Fruit fly (Drosophila melanogaster) whole organism, embryonic: ENCODE results near the gene Rab3-GEF.

Source experiments
- Adf1 ChIP-seq: fragments of 200-800 bp; sonication (Bioruptor generic); IDR thresholded peaks from 2 replicates; pipeline ENCODE4 v1.3.6; 2022; ENCODE audit warnings: missing biosample characterization, missing genetic modification characterization
- Atf-2 ChIP-seq: fragments of 200-800 bp; sonication (Bioruptor generic); optimal IDR thresholded peaks from 2 replicates; lab custom pipeline; 2016; ENCODE audit warnings: missing biosample characterization, missing genetic modification characterization
- Awh ChIP-seq: fragments of 200-800 bp; sonication (Bioruptor generic); IDR thresholded peaks from 2 replicates; pipeline ENCODE4, ENCODE4 v1.3.6; 2022; ENCODE audit warnings: missing biosample characterization, missing genetic modification characterization
- CG10267 ChIP-seq: fragments of 200-800 bp; sonication (Bioruptor generic); optimal IDR thresholded peaks from 2 replicates; lab custom pipeline; 2018; ENCODE audit warnings: missing biosample characterization, mild to moderate bottlenecking, missing genetic modification characterization, moderate library complexity
- CG10462 ChIP-seq: fragments of 200-800 bp; sonication (Bioruptor generic); optimal IDR thresholded peaks from 2 replicates; lab custom pipeline; 2016; ENCODE audit warnings: missing biosample characterization, missing genetic modification characterization
- CG12769 ChIP-seq: fragments of 200-800 bp; sonication (Bioruptor generic); optimal IDR thresholded peaks from 2 replicates; lab custom pipeline; 2019; ENCODE audit warnings: missing biosample characterization, mild to moderate bottlenecking, missing genetic modification characterization, moderate library complexity
- CG15269 ChIP-seq: fragments of 200-800 bp; sonication (Bioruptor generic); optimal IDR thresholded peaks from 2 replicates; lab custom pipeline; 2018; ENCODE audit warnings: missing biosample characterization, mild to moderate bottlenecking, missing genetic modification characterization, moderate library complexity
- CG17802 ChIP-seq: fragments of 200-800 bp; sonication (Bioruptor generic); optimal IDR thresholded peaks from 2 replicates; lab custom pipeline; 2018; ENCODE audit warnings: missing biosample characterization, mild to moderate bottlenecking, missing genetic modification characterization, moderate library complexity
- CG2712 ChIP-seq: fragments of 200-800 bp; optimal IDR thresholded peaks from 3 replicates; lab custom pipeline; 2019; ENCODE audit warnings: missing biosample characterization, mild to moderate bottlenecking, missing genetic modification characterization, moderate library complexity
- CG3163 ChIP-seq: fragments of 200-800 bp; sonication (Bioruptor generic); optimal IDR thresholded peaks from 3 replicates; lab custom pipeline; 2016; ENCODE audit warnings: missing biosample characterization, missing genetic modification characterization
- CG33557 ChIP-seq: fragments of 200-800 bp; sonication (Bioruptor generic); optimal IDR thresholded peaks from 2 replicates; lab custom pipeline; 2019; ENCODE audit warnings: missing biosample characterization, mild to moderate bottlenecking, missing genetic modification characterization, moderate library complexity
- CG34376 ChIP-seq: fragments of 200-800 bp; sonication (Bioruptor generic); optimal IDR thresholded peaks from 2 replicates; lab custom pipeline; 2018; ENCODE audit warnings: missing biosample characterization, mild to moderate bottlenecking, missing genetic modification characterization
- CG4282 ChIP-seq: fragments of 200-800 bp; sonication (Bioruptor generic); optimal IDR thresholded peaks from 2 replicates; lab custom pipeline; 2016; ENCODE audit warnings: missing biosample characterization, missing genetic modification characterization
- CG4424 ChIP-seq: fragments of 200-800 bp; sonication (Bioruptor generic); optimal IDR thresholded peaks from 3 replicates; lab custom pipeline; 2016; ENCODE audit warnings: missing biosample characterization, missing genetic modification characterization
- CG6791 ChIP-seq: fragments of 200-800 bp; sonication (Bioruptor generic); IDR thresholded peaks from 3 replicates; pipeline ENCODE4 v1.3.6; 2022; ENCODE audit warnings: missing biosample characterization, missing genetic modification characterization; ENCODE audit not compliant: partially characterized antibody
- CG7357 ChIP-seq: fragments of 200-800 bp; sonication (Bioruptor generic); IDR thresholded peaks from 3 replicates; pipeline ENCODE4 v1.3.6; 2022; ENCODE audit warnings: missing biosample characterization, missing genetic modification characterization
- CG8281 ChIP-seq: fragments of 200-800 bp; sonication (Bioruptor generic); optimal IDR thresholded peaks from 2 replicates; lab custom pipeline; 2018; ENCODE audit warnings: missing biosample characterization, mild to moderate bottlenecking, missing genetic modification characterization, moderate library complexity
- CG8290 ChIP-seq, 3 experiments: fragments of 200-800 bp; sonication (Bioruptor generic); optimal IDR thresholded peaks; 2 replicates each; lab custom pipeline; 2016 to 2019; ENCODE audit warnings: missing biosample characterization in 3 of 3, missing genetic modification characterization in 3 of 3, mild to moderate bottlenecking in 2 of 3, moderate library complexity in 1 of 3
- CG8388 ChIP-seq: fragments of 200-800 bp; sonication (Bioruptor generic); optimal IDR thresholded peaks from 2 replicates; lab custom pipeline; 2019; ENCODE audit warnings: missing biosample characterization, mild to moderate bottlenecking, missing genetic modification characterization, moderate library complexity
- CG9817 ChIP-seq: fragments of 200-800 bp; sonication (Bioruptor generic); optimal IDR thresholded peaks from 2 replicates; lab custom pipeline; 2018; ENCODE audit warnings: missing biosample characterization, mild to moderate bottlenecking, missing genetic modification characterization, moderate library complexity
- CG9876 ChIP-seq: fragments of 200-800 bp; sonication (Bioruptor generic); optimal IDR thresholded peaks from 2 replicates; lab custom pipeline; 2016; ENCODE audit warnings: missing biosample characterization, missing genetic modification characterization
- Hand ChIP-seq: fragments of 200-800 bp; sonication (Bioruptor generic); optimal IDR thresholded peaks from 2 replicates; lab custom pipeline; 2017; ENCODE audit warnings: mild to moderate bottlenecking, missing biosample characterization, missing genetic modification reagents, missing genetic modification characterization
- PHDP ChIP-seq: fragments of 200-800 bp; sonication (Bioruptor generic); optimal IDR thresholded peaks from 3 replicates; lab custom pipeline; 2018; ENCODE audit warnings: missing biosample characterization, mild to moderate bottlenecking, missing genetic modification characterization, moderate library complexity
- Tbp ChIP-seq: fragments of >200 bp; optimal IDR thresholded peaks from 2 replicates; lab custom pipeline; 2018; ENCODE audit warnings: missing biosample characterization, missing genetic modification characterization
- Xrp1 ChIP-seq: fragments of 200-800 bp; sonication (Bioruptor generic); IDR thresholded peaks from 2 replicates; pipeline ENCODE4 v1.3.6; 2022; ENCODE audit warnings: missing biosample characterization, missing genetic modification characterization
- YL-1 ChIP-seq: fragments of 200-800 bp; sonication (Bioruptor generic); optimal IDR thresholded peaks from 3 replicates; lab custom pipeline; 2017; ENCODE audit warnings: missing biosample characterization, mild to moderate bottlenecking, missing genetic modification characterization
- ap ChIP-seq: fragments of 200-800 bp; sonication (Bioruptor generic); IDR thresholded peaks from 2 replicates; pipeline ENCODE4 v1.3.6; 2022; ENCODE audit warnings: missing biosample characterization, missing genetic modification characterization
- ara ChIP-seq: fragments of 200-800 bp; sonication (Bioruptor generic); IDR thresholded peaks from 2 replicates; pipeline ENCODE4 v1.3.6; 2022; ENCODE audit warnings: missing biosample characterization, missing genetic modification characterization
- ase ChIP-seq: fragments of 200-800 bp; sonication (Bioruptor generic); IDR thresholded peaks from 3 replicates; pipeline ENCODE4 v1.3.6; 2022; ENCODE audit warnings: missing biosample characterization, missing genetic modification characterization
- bab2 ChIP-seq: fragments of 200-800 bp; sonication (Bioruptor generic); optimal IDR thresholded peaks from 2 replicates; lab custom pipeline; 2016; ENCODE audit warnings: missing biosample characterization, missing genetic modification characterization
- bsh ChIP-seq, 2 experiments: fragments of 200-800 bp; sonication (Bioruptor generic); optimal IDR thresholded peaks; 2 replicates each; lab custom pipeline; 2017 to 2018; ENCODE audit warnings: mild to moderate bottlenecking in 2 of 2, missing biosample characterization in 2 of 2, missing genetic modification characterization in 2 of 2, moderate library complexity in 1 of 2
- chinmo ChIP-seq: fragments of 200-800 bp; sonication (Bioruptor generic); IDR thresholded peaks from 4 replicates; pipeline ENCODE4 v1.3.6; 2022; ENCODE audit warnings: missing biosample characterization, missing genetic modification characterization; ENCODE audit not compliant: partially characterized antibody
- dimm ChIP-seq: fragments of 200-800 bp; sonication (Bioruptor generic); IDR thresholded peaks from 2 replicates; pipeline ENCODE4 v1.3.6; 2022; ENCODE audit warnings: missing biosample characterization, missing genetic modification characterization
- ewg ChIP-seq: fragments of 200-800 bp; sonication (Bioruptor generic); optimal IDR thresholded peaks from 3 replicates; lab custom pipeline; 2017; ENCODE audit warnings: mild to moderate bottlenecking, missing biosample characterization, missing genetic modification reagents, missing genetic modification characterization
- exex ChIP-seq: fragments of 200-800 bp; sonication (Bioruptor generic); optimal IDR thresholded peaks from 4 replicates; lab custom pipeline; 2018; ENCODE audit warnings: missing biosample characterization, mild to moderate bottlenecking, missing genetic modification characterization, moderate library complexity
- gcm2 ChIP-seq: fragments of 200-800 bp; sonication (Bioruptor generic); optimal IDR thresholded peaks from 2 replicates; lab custom pipeline; 2016; ENCODE audit warnings: missing biosample characterization, missing genetic modification characterization
- gfzf ChIP-seq: fragments of 200-800 bp; sonication (Bioruptor generic); optimal IDR thresholded peaks from 2 replicates; lab custom pipeline; 2016; ENCODE audit warnings: missing biosample characterization, mild to moderate bottlenecking, missing genetic modification characterization, moderate library complexity
- gt ChIP-seq: fragments of 200-800 bp; sonication (Bioruptor generic); IDR thresholded peaks from 2 replicates; pipeline ENCODE4 v1.3.6; 2022; ENCODE audit warnings: missing biosample characterization, missing genetic modification characterization
- kah ChIP-seq: fragments of 200-800 bp; sonication (Bioruptor generic); optimal IDR thresholded peaks from 2 replicates; lab custom pipeline; 2018; ENCODE audit warnings: missing biosample characterization, mild to moderate bottlenecking, missing genetic modification characterization
- knrl ChIP-seq: fragments of 200-800 bp; sonication (Bioruptor generic); IDR thresholded peaks from 3 replicates; pipeline ENCODE4 v1.3.6; 2022; ENCODE audit warnings: missing biosample characterization, missing genetic modification characterization; ENCODE audit not compliant: partially characterized antibody
- lilli ChIP-seq: fragments of 200-800 bp; sonication (Bioruptor generic); optimal IDR thresholded peaks from 3 replicates; lab custom pipeline; 2016; ENCODE audit warnings: missing biosample characterization, missing genetic modification characterization
- prd ChIP-seq, 3 experiments: fragments of >200 bp in 2 of 3; fragments of 200-800 bp in 1 of 3; sonication (Bioruptor generic) in 1 of 3; optimal IDR thresholded peaks in 2 of 3; IDR thresholded peaks in 1 of 3; 2 replicates in 2 of 3; 3 replicates in 1 of 3; pipeline versions ENCODE4 v1.3.6 to Lab custom; 2017 to 2022; ENCODE audit warnings: missing biosample characterization in 1 of 3, missing genetic modification characterization in 1 of 3
- row ChIP-seq: fragments of 200-800 bp; sonication (Bioruptor generic); IDR thresholded peaks from 3 replicates; pipeline ENCODE4 v1.3.6; 2022; ENCODE audit warnings: missing biosample characterization, missing genetic modification characterization
- slou ChIP-seq: fragments of 200-800 bp; sonication (Bioruptor generic); optimal IDR thresholded peaks from 3 replicates; lab custom pipeline; 2016; ENCODE audit warnings: missing biosample characterization, missing genetic modification characterization
- sna ChIP-seq: fragments of 200-800 bp; sonication (Bioruptor generic); IDR thresholded peaks from 2 replicates; pipeline ENCODE4 v1.3.6; 2022; ENCODE audit warnings: missing biosample characterization, missing genetic modification characterization; ENCODE audit not compliant: partially characterized antibody
- so ChIP-seq: fragments of 200-800 bp; sonication (Bioruptor generic); IDR thresholded peaks from 3 replicates; pipeline ENCODE4 v1.3.6; 2022; ENCODE audit warnings: missing biosample characterization, missing genetic modification characterization
- tgo ChIP-seq: fragments of 200-800 bp; sonication (Bioruptor generic); IDR thresholded peaks from 3 replicates; pipeline ENCODE4 v1.3.6; 2022; ENCODE audit warnings: missing biosample characterization, missing genetic modification characterization
- ttk ChIP-seq: fragments of 200-800 bp; sonication (Bioruptor generic); IDR thresholded peaks from 2 replicates; pipeline ENCODE4 v2.1.2; 2022; ENCODE audit warnings: missing biosample characterization, missing genetic modification characterization

The Rab3-GEF gene

DNA sequence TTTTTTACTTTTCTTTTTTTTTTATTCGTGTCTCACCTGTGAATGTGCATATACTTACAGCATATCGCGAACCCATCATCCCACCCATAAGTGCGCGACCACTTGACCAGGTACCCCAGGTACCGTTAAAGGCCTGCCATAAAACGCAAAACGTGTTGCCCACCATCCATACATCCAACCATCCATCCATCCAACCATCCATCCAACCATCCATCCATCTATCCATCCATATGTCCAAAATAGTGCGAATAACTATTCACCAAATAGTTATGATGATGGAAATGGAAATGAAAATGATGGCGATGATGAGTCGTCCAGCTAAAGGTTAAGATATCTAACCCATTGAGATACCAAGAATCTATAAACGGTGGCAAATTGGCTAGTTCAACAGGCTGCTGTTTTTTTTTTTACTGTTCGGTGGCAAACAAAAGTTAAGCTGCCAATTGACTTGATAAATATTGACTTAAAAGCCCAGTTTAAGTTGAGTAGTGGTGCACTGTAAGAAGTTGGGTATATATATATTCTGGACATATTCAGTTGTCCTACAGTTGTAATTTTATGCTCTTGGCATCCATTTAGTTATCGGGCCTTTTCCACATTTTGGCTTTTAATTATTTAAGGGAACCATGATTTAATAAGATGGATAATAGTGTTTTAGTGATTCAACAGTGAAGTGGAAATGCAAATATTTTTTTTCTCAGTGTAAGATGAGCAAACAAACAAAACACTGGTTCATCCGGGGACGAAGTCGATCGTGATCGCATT, 38.6 kb downstream of the Rab3-GEF start (continued):
- TF ChIP-seq CG8281 (tag; lab: Kevin White, UChicago): peak; percentile 98
- TF ChIP-seq gcm2: no peak
- TF ChIP-seq Awh (GFP tag; lab: Robert Waterston, UW): no peak
- no peak for TF ChIP-seq gfzf
- no peak for TF ChIP-seq CG33557
- no peak for TF ChIP-seq exex (tag; lab: Kevin White, UChicago)
- TF ChIP-seq CG10267 (tag; lab: Kevin White, UChicago): no peak
- TF ChIP-seq Atf-2 (GFP tag; lab: Kevin White, UChicago): no peak
- peak; percentile 29; the same call in 1 of the 2 replicates for TF ChIP-seq Xrp1
- TF ChIP-seq sna (GFP tag; lab: Robert Waterston, UW): no peak
- no peak for TF ChIP-seq chinmo (GFP tag; lab: Robert Waterston, UW)
- no peak for TF ChIP-seq CG4282 (GFP tag; lab: Kevin White, UChicago)
- TF ChIP-seq dimm (GFP tag; lab: Robert Waterston, UW): no peak
- no peak for TF ChIP-seq ase (GFP tag; lab: Robert Waterston, UW)
- no peak for TF ChIP-seq CG9817
- TF ChIP-seq CG17802 (tag; lab: Kevin White, UChicago): no peak
- TF ChIP-seq CG6791 (GFP tag; lab: Robert Waterston, UW): no peak
- no peak for TF ChIP-seq knrl
- TF ChIP-seq CG8290 (GFP tag; optimal IDR thresholded peaks at IDR 0.05; lab: Kevin White, UChicago): no peak
- TF ChIP-seq CG8290 (tag; optimal IDR thresholded peaks at IDR 0.05; lab: Kevin White, UChicago): no peak
- no peak for TF ChIP-seq gt
- TF ChIP-seq prd (optimal IDR thresholded peaks at IDR 0.05; lab: Kevin White, UChicago): no peak
- no peak for TF ChIP-seq prd (GFP tag; IDR thresholded peaks at IDR 0.05; lab: Robert Waterston, UW)
- peak; percentile 9 for TF ChIP-seq PHDP
- TF ChIP-seq bsh (GFP tag; optimal IDR thresholded peaks at IDR 0.05; lab: Kevin White, UChicago): peak in 1 of 2 experiments; percentile 9
- TF ChIP-seq so: no peak
- peak; percentile 22 for TF ChIP-seq CG15269 (tag; lab: Kevin White, UChicago)
- no peak for TF ChIP-seq CG3163 (GFP tag; lab: Kevin White, UChicago)
- no peak for TF ChIP-seq ewg (GFP tag; lab: Kevin White, UChicago)
- TF ChIP-seq CG34376 (GFP tag; lab: Kevin White, UChicago): no peak
- TF ChIP-seq slou (GFP tag; lab: Kevin White, UChicago): no peak
- TF ChIP-seq CG2712 (tag; lab: Kevin White, UChicago): peak; percentile 1
- no peak for TF ChIP-seq ara (GFP tag; lab: Robert Waterston, UW)
- TF ChIP-seq ttk (GFP tag; lab: Robert Waterston, UW): no peak
- TF ChIP-seq CG12769 (tag; lab: Kevin White, UChicago): no peak
- no peak for TF ChIP-seq lilli (GFP tag; lab: Kevin White, UChicago)
- no peak for TF ChIP-seq CG7357
- TF ChIP-seq YL-1: no peak
- no peak for TF ChIP-seq Hand
- 0 out of 3 replicates have a peak, but pooled peaks have one; percentile 29 for TF ChIP-seq row (GFP tag; lab: Robert Waterston, UW)
- TF ChIP-seq kah (GFP tag; lab: Kevin White, UChicago): no peak
- peak; percentile 28; the same call in 1 of the 3 replicates for TF ChIP-seq tgo
- no peak for TF ChIP-seq bab2 (GFP tag; lab: Kevin White, UChicago)
- no peak for TF ChIP-seq ap
- TF ChIP-seq Adf1: no peak
- TF ChIP-seq Tbp: no peak
- TF ChIP-seq CG8388: no peak
- no peak for TF ChIP-seq CG9876 (GFP tag; lab: Kevin White, UChicago)
- no peak for TF ChIP-seq CG4424
- TF ChIP-seq CG10462 (GFP tag; lab: Kevin White, UChicago): no peak
